Fruit fly (Drosophila melanogaster) S2 (cell line): ENCODE measurements around the gene CG14185.

ENCODE experiments used
- CG8478 ChIP-seq: fragments of >200 bp; optimal IDR thresholded peaks from 2 replicates; lab custom pipeline; 2018
- CTCF ChIP-seq, 2 experiments: fragments of >200 bp; optimal IDR thresholded peaks; 2 replicates each; lab custom pipeline; 2018

dm6 chr3L:20129032-20129431 is 23.1 kb downstream of the CG14185 start, which contains the start of gene gig:
- no peak for TF ChIP-seq CTCF (optimal IDR thresholded peaks at IDR 0.05; lab: Kevin White, UChicago)
- TF ChIP-seq CG8478 = no peak
